Worm (Caenorhabditis elegans): ENCODE measurements around the gene srh-182.

Gene srh-182

DNA sequence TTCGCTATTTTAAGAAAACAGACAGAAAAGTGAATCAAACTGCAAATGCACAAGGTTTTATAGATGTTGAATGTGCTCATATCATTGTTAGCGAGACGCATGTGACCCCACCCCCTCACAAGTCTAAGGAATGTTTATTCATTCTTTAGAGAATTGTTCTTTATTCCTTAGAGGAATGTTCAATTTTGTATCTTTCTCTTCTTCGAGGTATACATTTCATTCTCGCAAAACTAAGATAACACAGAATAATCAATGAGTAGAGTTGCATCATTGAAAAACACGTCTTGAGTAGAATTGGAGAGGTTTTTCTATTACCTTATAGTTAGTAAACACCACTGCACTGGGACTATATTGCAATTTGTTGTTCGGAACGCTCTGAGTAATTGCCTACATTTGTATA lies 38.4 kb downstream of the srh-182 start, which contains the start of gene ZK262.20:
TSS of gene ZK262.20 (minus strand) at position 101 of the 400 bp plus-strand sequence.
- no peak for TF ChIP-seq sptf-1 (tag; optimal IDR thresholded peaks at IDR 0.05)
- no peak for TF ChIP-seq fkh-4 (tag; optimal IDR thresholded peaks at IDR 0.05; ENCODE audit: borderline replicate concordance)
- no peak for TF ChIP-seq aha-1 (tag; optimal IDR thresholded peaks at IDR 0.05)
- no peak for TF ChIP-seq ztf-4 (tag; optimal IDR thresholded peaks at IDR 0.05)
- TF ChIP-seq snpc-4 (tag; optimal IDR thresholded peaks at IDR 0.05), result no peak
- no peak for TF ChIP-seq ztf-11 (tag; optimal IDR thresholded peaks at IDR 0.05)

DNA sequence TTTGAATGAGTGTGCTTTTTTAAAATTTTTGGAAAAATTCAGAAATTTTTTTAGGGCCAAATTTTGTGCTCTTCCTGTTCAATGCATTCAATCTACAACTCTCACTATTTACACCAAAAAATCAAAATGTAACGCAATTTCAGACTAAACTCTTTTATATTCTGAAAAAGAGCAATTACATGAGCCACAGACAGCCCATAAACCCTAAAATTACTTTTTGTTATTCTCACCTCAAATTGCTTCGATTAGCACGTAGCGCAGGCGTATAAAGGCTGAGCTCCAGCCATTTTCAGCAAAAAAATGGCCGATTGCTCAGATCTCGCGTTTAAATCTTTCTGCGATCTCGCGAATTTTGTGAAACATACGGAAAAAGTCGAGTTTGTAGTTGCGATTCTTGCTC lies 41.9 kb downstream of the srh-182 start, which contains the start of gene srw-82:
TSS of gene srw-82 (plus strand) at position 301 of the 400 bp plus-strand sequence.
- TF ChIP-seq mep-1 (tag; optimal IDR thresholded peaks at IDR 0.05), result no peak
- no peak for TF ChIP-seq nhr-84 (tag; optimal IDR thresholded peaks at IDR 0.05)
- TF ChIP-seq elt-3 (tag; optimal IDR thresholded peaks at IDR 0.05), result no peak
- no peak for TF ChIP-seq tlp-1 (tag; optimal IDR thresholded peaks at IDR 0.05)
- no peak for TF ChIP-seq nhr-90 (tag; optimal IDR thresholded peaks at IDR 0.05; ENCODE audit: poor library complexity)
- no peak for TF ChIP-seq lin-39 (tag; optimal IDR thresholded peaks at IDR 0.05)
- no peak for TF ChIP-seq vab-15 (tag; optimal IDR thresholded peaks at IDR 0.05)
- no peak for TF ChIP-seq mef-2 (tag; optimal IDR thresholded peaks at IDR 0.05)

DNA sequence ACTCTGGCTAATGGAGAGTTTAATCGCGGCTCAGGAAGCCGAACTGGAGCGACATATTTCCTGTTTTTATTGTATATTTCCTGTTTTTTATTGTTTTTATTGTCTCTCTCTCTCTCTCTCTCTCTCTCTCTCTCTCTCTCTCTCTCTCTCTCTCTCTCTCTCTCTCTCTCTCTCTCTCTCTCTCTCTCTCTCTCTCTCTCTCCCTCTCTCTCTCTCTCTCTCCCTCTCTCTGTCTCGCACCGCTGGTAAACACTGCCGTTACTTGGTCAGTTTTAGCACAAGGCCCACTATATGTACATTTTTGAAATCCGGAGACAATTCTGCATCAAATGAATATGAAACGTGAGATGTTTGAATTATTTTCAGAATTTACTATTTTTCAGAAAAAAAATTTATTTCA lies 42.5 kb downstream of the srh-182 start:
- TF ChIP-seq nhr-47 (tag; optimal IDR thresholded peaks at IDR 0.05), result no peak
- TF ChIP-seq nhr-84 (tag; optimal IDR thresholded peaks at IDR 0.05), result no peak
- TF ChIP-seq tlp-1 (tag; optimal IDR thresholded peaks at IDR 0.05), result no peak
- TF ChIP-seq swsn-7 (tag; optimal IDR thresholded peaks at IDR 0.05), result no peak
- no peak for TF ChIP-seq lin-35 (GFP tag; optimal IDR thresholded peaks at IDR 0.05)

DNA sequence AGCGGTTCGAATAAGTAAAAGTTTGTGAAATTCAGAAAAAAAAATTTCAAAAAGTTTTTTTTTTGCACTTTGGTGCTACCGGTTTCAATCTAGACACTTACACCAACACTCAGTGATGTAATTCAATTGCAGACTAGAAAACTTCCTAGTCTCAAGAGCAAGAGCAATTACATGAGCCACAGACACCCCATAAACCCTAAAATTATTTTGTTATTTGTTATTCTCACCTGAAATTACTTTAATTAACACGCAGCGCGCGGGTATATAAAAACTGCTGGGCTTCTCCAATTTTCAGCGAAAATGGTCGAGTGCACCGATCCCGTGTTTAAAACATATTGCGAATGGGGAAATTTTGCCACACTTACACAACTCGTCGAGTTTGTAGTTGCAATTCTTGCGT lies 47.0 kb downstream of the srh-182 start, which contains the start of gene srw-83:
TSS of gene srw-83 (plus strand) at position 301 of the 400 bp plus-strand sequence.
- no peak for TF ChIP-seq nhr-12 (tag; optimal IDR thresholded peaks at IDR 0.05)

DNA sequence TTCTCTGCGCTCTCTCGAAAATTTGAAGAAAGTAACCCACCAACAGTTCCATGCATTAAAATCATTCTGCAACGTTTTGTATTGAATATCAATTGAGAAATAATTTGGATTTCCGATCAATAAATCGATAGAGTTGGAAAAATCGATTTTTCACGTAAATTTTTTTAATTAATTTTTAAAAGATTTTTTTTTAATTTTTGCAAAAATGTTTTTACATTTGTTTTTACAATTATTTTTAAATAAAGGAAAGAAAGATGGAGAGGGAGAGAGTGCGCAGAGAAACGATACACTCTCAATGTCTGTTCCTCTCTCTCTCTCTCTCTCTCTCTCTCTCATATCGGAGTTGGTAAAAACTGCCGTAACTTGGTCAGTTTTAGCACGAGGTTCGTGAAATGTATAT lies 47.8 kb downstream of the srh-182 start, which contains the start of gene ZK262.19:
TSS of gene ZK262.19 (minus strand) at position 101 of the 400 bp plus-strand sequence.
- TF ChIP-seq hlh-17 (GFP tag; optimal IDR thresholded peaks at IDR 0.05; ENCODE audit: borderline replicate concordance), result no peak
- TF ChIP-seq tlp-1 (tag; optimal IDR thresholded peaks at IDR 0.05), result no peak
- no peak for TF ChIP-seq xbp-1 (tag; optimal IDR thresholded peaks at IDR 0.05)
- no peak for TF ChIP-seq sup-37 (GFP tag; optimal IDR thresholded peaks at IDR 0.05)
- no peak for TF ChIP-seq ceh-8 (GFP tag; optimal IDR thresholded peaks at IDR 0.05)
- TF ChIP-seq fkh-10 (GFP tag; optimal IDR thresholded peaks at IDR 0.05), result no peak
- TF ChIP-seq aha-1 (tag; optimal IDR thresholded peaks at IDR 0.05), result no peak
- TF ChIP-seq lin-39 (tag; optimal IDR thresholded peaks at IDR 0.05), result no peak
- no peak for TF ChIP-seq ztf-4 (tag; optimal IDR thresholded peaks at IDR 0.05)
- TF ChIP-seq nhr-12 (tag; optimal IDR thresholded peaks at IDR 0.05), result no peak
- TF ChIP-seq C34B4.2 (tag; optimal IDR thresholded peaks at IDR 0.05), result no peak
- TF ChIP-seq efl-1 (optimal IDR thresholded peaks at IDR 0.05), result no peak
- no peak for TF ChIP-seq efl-1 (GFP tag; optimal IDR thresholded peaks at IDR 0.05 in 1 of 2)

DNA sequence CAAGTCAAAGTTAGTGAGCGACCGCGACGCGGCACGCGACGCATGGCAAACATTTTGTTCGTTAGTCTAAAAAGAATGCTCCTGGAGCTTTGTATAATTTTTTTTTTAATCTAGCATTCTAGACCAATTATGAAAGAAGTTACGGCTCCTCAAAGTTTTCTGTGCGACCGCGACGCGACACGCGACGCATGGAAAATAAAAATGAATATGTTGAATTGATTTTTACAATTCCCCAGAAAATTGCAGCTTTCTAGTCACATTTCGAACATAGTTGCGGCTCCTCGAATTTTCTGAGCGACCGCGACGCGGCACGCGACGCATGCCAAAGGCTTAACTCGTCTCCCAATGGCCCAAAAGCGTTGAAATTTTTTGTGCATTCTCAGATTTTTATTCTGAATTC lies 48.8 kb downstream of the srh-182 start, which contains the start of gene ZK262.4:
TSS of gene ZK262.4 (minus strand) at position 101 of the 400 bp plus-strand sequence.
- TF ChIP-seq lsy-2 (tag; optimal IDR thresholded peaks at IDR 0.05), result no peak
- TF ChIP-seq isw-1 (GFP tag; IDR thresholded peaks at IDR 0.05), result no peak
- no peak for TF ChIP-seq hpl-2 (GFP tag; optimal IDR thresholded peaks at IDR 0.05)
- TF ChIP-seq fkh-8 (tag; optimal IDR thresholded peaks at IDR 0.05), result no peak
- TF ChIP-seq C34B4.2 (tag; optimal IDR thresholded peaks at IDR 0.05), result no peak
- TF ChIP-seq hlh-4 (tag; optimal IDR thresholded peaks at IDR 0.05), result no peak
- TF ChIP-seq elt-2 (tag; optimal IDR thresholded peaks at IDR 0.05), result no peak
- no peak for TF ChIP-seq snpc-4 (tag; optimal IDR thresholded peaks at IDR 0.05)
- no peak for TF ChIP-seq irx-1 (tag; optimal IDR thresholded peaks at IDR 0.05)
- TF ChIP-seq nhr-76 (tag; optimal IDR thresholded peaks at IDR 0.05), result no peak
- no peak for TF ChIP-seq lin-13 (GFP tag; optimal IDR thresholded peaks at IDR 0.05)
- TF ChIP-seq lin-14 (GFP tag; optimal IDR thresholded peaks at IDR 0.05), result no peak
- no peak for TF ChIP-seq C04F5.9 (tag; optimal IDR thresholded peaks at IDR 0.05)

Data from whole organism, L1 larva.